Worm (Caenorhabditis elegans) whole organism, late embryonic: ENCODE measurements around the gene rsef-1.

Experiments used
- K09A11.1 ChIP-seq: sonication (generic microtip); optimal IDR thresholded peaks from 2 replicates; lab custom pipeline; 2017; ENCODE audit warnings: antibody characterized with exemption, mild to moderate bottlenecking, missing genetic modification characterization, missing compliant biosample characterization; ENCODE audit not compliant: insufficient read depth
- ceh-30 ChIP-seq: fragments of 150-350 bp; optimal IDR thresholded peaks from 2 replicates; lab custom pipeline; 2014; ENCODE audit warnings: missing biosample characterization, missing genetic modification characterization
- che-1 ChIP-seq: sonication (generic microtip); optimal IDR thresholded peaks from 2 replicates; lab custom pipeline; 2016; ENCODE audit warnings: mild to moderate bottlenecking, missing genetic modification characterization, missing compliant biosample characterization
- elt-2 ChIP-seq: sonication (generic microtip); optimal IDR thresholded peaks from 2 replicates; lab custom pipeline; 2016; ENCODE audit warnings: missing genetic modification reagents, missing genetic modification characterization, missing compliant biosample characterization
- eyg-1 ChIP-seq: sonication (generic microtip); optimal IDR thresholded peaks from 2 replicates; lab custom pipeline; 2016; ENCODE audit warnings: missing genotype, missing genetic modification characterization, missing compliant biosample characterization
- fkh-10 ChIP-seq: fragments of 150-350 bp; optimal IDR thresholded peaks from 2 replicates; lab custom pipeline; 2014; ENCODE audit warnings: missing biosample characterization, missing genetic modification reagents, missing genetic modification characterization
- hlh-6 ChIP-seq: sonication (generic microtip); optimal IDR thresholded peaks from 2 replicates; lab custom pipeline; 2016; ENCODE audit warnings: missing genotype, missing genetic modification characterization, missing compliant biosample characterization
- madf-2 ChIP-seq: sonication (generic microtip); optimal IDR thresholded peaks from 2 replicates; lab custom pipeline; 2017; ENCODE audit warnings: missing genetic modification characterization, missing compliant biosample characterization
- pha-2 ChIP-seq: sonication (generic microtip); optimal IDR thresholded peaks from 2 replicates; lab custom pipeline; 2017; ENCODE audit warnings: mild to moderate bottlenecking, missing genetic modification characterization, missing compliant biosample characterization
- pqm-1 ChIP-seq: sonication (generic microtip); optimal IDR thresholded peaks from 2 replicates; lab custom pipeline; 2016; ENCODE audit warnings: missing genetic modification characterization, missing compliant biosample characterization
- pros-1 ChIP-seq: fragments of 150-350 bp; optimal IDR thresholded peaks from 2 replicates; lab custom pipeline; 2014; ENCODE audit warnings: missing biosample characterization, missing genetic modification reagents, missing genetic modification characterization
- sox-2 ChIP-seq: fragments of 200-800 bp; sonication (Bioruptor generic); IDR thresholded peaks from 2 replicates; pipeline ENCODE4 v1.3.6; 2022; ENCODE audit warnings: missing genetic modification reagents, missing genetic modification characterization, missing compliant biosample characterization
- syd-9 ChIP-seq: sonication (generic microtip); optimal IDR thresholded peaks from 2 replicates; lab custom pipeline; 2016; ENCODE audit warnings: mild to moderate bottlenecking, missing genetic modification characterization, moderate library complexity, missing compliant biosample characterization

DNA sequence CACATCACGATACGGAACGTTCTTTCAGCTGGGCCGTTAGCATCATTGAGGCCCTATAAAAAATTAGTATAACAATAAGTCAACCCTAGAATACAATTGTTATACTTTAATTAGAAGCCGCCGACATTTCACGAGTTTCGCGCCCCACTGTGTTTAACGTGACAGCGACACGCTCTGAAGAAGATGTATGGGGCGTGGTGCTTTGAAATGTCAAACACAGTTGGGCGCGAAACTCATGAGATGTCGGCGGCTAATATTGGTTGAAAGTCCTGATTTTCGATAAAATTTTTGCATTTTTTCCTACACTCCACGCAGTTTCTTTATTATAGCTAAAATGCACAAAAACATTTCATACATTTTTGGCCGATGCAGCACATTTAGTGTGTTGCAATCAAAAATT lies 3.1 kb downstream of the rsef-1 start:
- TF ChIP-seq K09A11.1 (tag; lab: Kevin White, UChicago) (no peak), pha-2 (tag; lab: Kevin White, UChicago) (no peak), eyg-1 (tag; lab: Kevin White, UChicago) (no peak), fkh-10 (GFP tag; lab: Kevin White, UChicago) (no peak), che-1 (tag; lab: Kevin White, UChicago) (no peak), sox-2 (GFP tag; lab: Robert Waterston, UW) (no peak), syd-9 (no peak), ceh-30 (tag; lab: Kevin White, UChicago) (no peak), hlh-6 (no peak), madf-2 (tag; lab: Kevin White, UChicago) (no peak), pqm-1 (tag; lab: Kevin White, UChicago) (no peak), elt-2 (tag; lab: Kevin White, UChicago) (no peak), pros-1 (tag; lab: Kevin White, UChicago) (no peak)
